Worm (Caenorhabditis elegans) whole organism, young adult: ENCODE data around the gene apn-1.

Source experiments
- B0035.1 ChIP-seq: sonication (generic microtip); optimal IDR thresholded peaks from 2 replicates; lab custom pipeline; 2016; ENCODE audit warnings: missing genetic modification characterization, mild to moderate bottlenecking, missing compliant biosample characterization, missing genotype, missing genetic modification reagents
- B0261.1 ChIP-seq: sonication (generic microtip); optimal IDR thresholded peaks from 2 replicates; lab custom pipeline; 2016; ENCODE audit warnings: mild to moderate bottlenecking, missing genetic modification characterization, moderate library complexity, missing compliant biosample characterization
- B0336.3 ChIP-seq: fragments of 200-800 bp; sonication (Bioruptor generic); IDR thresholded peaks from 2 replicates; pipeline ENCODE4 v1.3.6; 2022; ENCODE audit warnings: missing genetic modification characterization, missing compliant biosample characterization
- C17E4.6 ChIP-seq: fragments of 200-800 bp; sonication (Bioruptor generic); IDR thresholded peaks from 2 replicates; pipeline ENCODE4 v1.3.6; 2022; ENCODE audit warnings: missing genetic modification reagents, missing genetic modification characterization, missing compliant biosample characterization
- F10E7.11 ChIP-seq: sonication (generic microtip); optimal IDR thresholded peaks from 2 replicates; lab custom pipeline; 2017; ENCODE audit warnings: mild to moderate bottlenecking, missing genetic modification characterization, moderate library complexity, missing compliant biosample characterization
- F22D6.2 ChIP-seq: sonication (generic microtip); optimal IDR thresholded peaks from 2 replicates; lab custom pipeline; 2016; ENCODE audit warnings: mild to moderate bottlenecking, missing genetic modification characterization, missing compliant biosample characterization
- F52B5.7 ChIP-seq: sonication (generic microtip); optimal IDR thresholded peaks from 2 replicates; lab custom pipeline; 2016; ENCODE audit warnings: mild to moderate bottlenecking, missing genetic modification characterization, missing compliant biosample characterization
- F57C9.4 ChIP-seq: sonication (generic microtip); optimal IDR thresholded peaks from 2 replicates; lab custom pipeline; 2017; ENCODE audit warnings: mild to moderate bottlenecking, missing genetic modification characterization, missing compliant biosample characterization
- K12H6.12 ChIP-seq: fragments of 200-800 bp; sonication (Bioruptor generic); optimal IDR thresholded peaks from 2 replicates; lab custom pipeline; 2018; ENCODE audit warnings: mild to moderate bottlenecking, missing genetic modification characterization, missing compliant biosample characterization
- T07F8.4 ChIP-seq: sonication (generic microtip); optimal IDR thresholded peaks from 2 replicates; lab custom pipeline; 2016; ENCODE audit warnings: mild to moderate bottlenecking, missing genetic modification characterization, moderate library complexity, missing compliant biosample characterization
- T26A5.8 ChIP-seq: sonication (generic microtip); optimal IDR thresholded peaks from 2 replicates; lab custom pipeline; 2016; ENCODE audit warnings: missing genetic modification characterization, missing compliant biosample characterization
- Y53F4B.3 ChIP-seq: fragments of 200-800 bp; sonication (Bioruptor generic); IDR thresholded peaks from 2 replicates; pipeline ENCODE4 v1.3.6; 2022; ENCODE audit warnings: missing genetic modification reagents, missing genetic modification characterization, missing compliant biosample characterization
- Y56A3A.18 ChIP-seq: fragments of 200-800 bp; sonication (Bioruptor generic); IDR thresholded peaks from 2 replicates; pipeline ENCODE4 v1.3.6; 2022; ENCODE audit warnings: missing genetic modification reagents, missing genetic modification characterization, missing compliant biosample characterization
- Y79H2A.3 ChIP-seq: fragments of 200-800 bp; sonication (Bioruptor generic); conservative IDR thresholded peaks from 2 replicates; pipeline ENCODE4 v1.3.6; 2022; ENCODE audit warnings: missing genetic modification reagents, missing genetic modification characterization, missing compliant biosample characterization
- akir-1 ChIP-seq: fragments of 200-800 bp; sonication (Bioruptor generic); optimal IDR thresholded peaks from 2 replicates; lab custom pipeline; 2018; ENCODE audit warnings: mild to moderate bottlenecking, missing genetic modification characterization, moderate library complexity, missing compliant biosample characterization
- atf-7 ChIP-seq: sonication (generic microtip); optimal IDR thresholded peaks from 2 replicates; lab custom pipeline; 2017; ENCODE audit warnings: mild to moderate bottlenecking, missing genetic modification characterization, missing compliant biosample characterization
- athp-1 ChIP-seq: sonication (generic microtip); optimal IDR thresholded peaks from 2 replicates; lab custom pipeline; 2017; ENCODE audit warnings: mild to moderate bottlenecking, missing genetic modification characterization, missing compliant biosample characterization
- attf-6 ChIP-seq: fragments of 200-800 bp; sonication (Bioruptor generic); IDR thresholded peaks from 2 replicates; pipeline ENCODE4 v1.3.6; 2022; ENCODE audit warnings: missing genetic modification reagents, missing genetic modification characterization, missing compliant biosample characterization
- bed-1 ChIP-seq: fragments of 200-800 bp; sonication (Bioruptor generic); IDR thresholded peaks from 2 replicates; pipeline ENCODE4 v1.3.6; 2022; ENCODE audit warnings: missing genetic modification reagents, missing genetic modification characterization, missing compliant biosample characterization
- bed-2 ChIP-seq: fragments of 200-800 bp; sonication (Bioruptor generic); IDR thresholded peaks from 2 replicates; pipeline ENCODE4 v1.3.6; 2022; ENCODE audit warnings: missing genetic modification reagents, missing genetic modification characterization, missing compliant biosample characterization
- cebp-2 ChIP-seq: fragments of 200-800 bp; sonication (Bioruptor generic); IDR thresholded peaks from 2 replicates; pipeline ENCODE4 v1.3.6; 2022; ENCODE audit warnings: missing genetic modification characterization, missing compliant biosample characterization
- ceh-100 ChIP-seq: fragments of 200-800 bp; sonication (Bioruptor generic); IDR thresholded peaks from 2 replicates; pipeline ENCODE4 v1.3.6; 2022; ENCODE audit warnings: missing genetic modification reagents, missing genetic modification characterization, missing compliant biosample characterization
- ceh-79 ChIP-seq: sonication (generic microtip); optimal IDR thresholded peaks from 2 replicates; lab custom pipeline; 2017; ENCODE audit warnings: mild to moderate bottlenecking, missing genetic modification characterization, missing compliant biosample characterization
- chd-7 ChIP-seq: sonication (generic microtip); optimal IDR thresholded peaks from 2 replicates; lab custom pipeline; 2016; ENCODE audit warnings: mild to moderate bottlenecking, missing genetic modification characterization, moderate library complexity, missing compliant biosample characterization
- die-1 ChIP-seq: sonication (generic microtip); optimal IDR thresholded peaks from 2 replicates; lab custom pipeline; 2016; ENCODE audit warnings: missing genotype, mild to moderate bottlenecking, missing genetic modification characterization, missing compliant biosample characterization
- dox-1 ChIP-seq: fragments of 200-800 bp; sonication (Bioruptor generic); IDR thresholded peaks from 2 replicates; pipeline ENCODE4 v1.3.6; 2022; ENCODE audit warnings: missing genetic modification reagents, missing genetic modification characterization, missing compliant biosample characterization
- dpff-1 ChIP-seq: sonication (generic microtip); optimal IDR thresholded peaks from 2 replicates; lab custom pipeline; 2017; ENCODE audit warnings: mild to moderate bottlenecking, missing genetic modification characterization, missing compliant biosample characterization
- dpl-1 ChIP-seq: fragments of 150-350 bp; optimal IDR thresholded peaks from 2 replicates; lab custom pipeline; 2014; ENCODE audit warnings: missing biosample characterization, missing genetic modification reagents, missing genetic modification characterization
- efl-1 ChIP-seq: fragments of 150-350 bp; optimal IDR thresholded peaks from 2 replicates; lab custom pipeline; 2014; ENCODE audit warnings: missing biosample characterization, missing genetic modification reagents, missing genetic modification characterization
- egl-44 ChIP-seq: fragments of 200-800 bp; sonication (Bioruptor generic); IDR thresholded peaks from 2 replicates; pipeline ENCODE4 v1.3.6; 2022; ENCODE audit warnings: missing genetic modification reagents, missing genetic modification characterization, missing compliant biosample characterization
- ets-4 ChIP-seq: fragments of 200-800 bp; sonication (Bioruptor generic); optimal IDR thresholded peaks from 2 replicates; lab custom pipeline; 2018; ENCODE audit warnings: mild to moderate bottlenecking, missing genetic modification characterization, missing compliant biosample characterization
- gei-17 ChIP-seq: fragments of 200-800 bp; sonication (Bioruptor generic); optimal IDR thresholded peaks from 2 replicates; lab custom pipeline; 2018; ENCODE audit warnings: mild to moderate bottlenecking, missing genetic modification characterization, missing compliant biosample characterization
- lag-1 ChIP-seq: fragments of 200-800 bp; sonication (Bioruptor generic); IDR thresholded peaks from 2 replicates; pipeline ENCODE4 v1.3.6; 2022; ENCODE audit warnings: missing genetic modification reagents, missing genetic modification characterization, missing compliant biosample characterization
- let-607 ChIP-seq, 2 experiments: fragments of 200-800 bp in 1 of 2; sonication (Bioruptor generic) in 1 of 2; sonication (generic microtip) in 1 of 2; optimal IDR thresholded peaks; 2 replicates each; lab custom pipeline; 2016 to 2018; ENCODE audit warnings: mild to moderate bottlenecking in 2 of 2, missing compliant biosample characterization in 2 of 2, missing genetic modification characterization in 2 of 2, moderate library complexity in 2 of 2, missing genotype in 1 of 2
- lin-54 ChIP-seq: fragments of 200-800 bp; sonication (Bioruptor generic); optimal IDR thresholded peaks from 2 replicates; lab custom pipeline; 2018; ENCODE audit warnings: mild to moderate bottlenecking, missing genetic modification characterization, missing compliant biosample characterization
- mes-4 ChIP-seq: sonication (generic microtip); optimal IDR thresholded peaks from 2 replicates; lab custom pipeline; 2016; ENCODE audit warnings: missing genotype, missing genetic modification characterization, missing compliant biosample characterization
- mxl-1 ChIP-seq: sonication (generic microtip); optimal IDR thresholded peaks from 2 replicates; lab custom pipeline; 2016; ENCODE audit warnings: missing genetic modification characterization, missing compliant biosample characterization
- nfya-2 ChIP-seq: fragments of 200-800 bp; sonication (Bioruptor generic); IDR thresholded peaks from 2 replicates; pipeline ENCODE4 v1.3.6; 2022; ENCODE audit warnings: missing genetic modification reagents, missing genetic modification characterization, missing compliant biosample characterization
- nhr-27 ChIP-seq: fragments of 200-800 bp; sonication (Bioruptor generic); optimal IDR thresholded peaks from 2 replicates; lab custom pipeline; 2018; ENCODE audit warnings: mild to moderate bottlenecking, missing genetic modification characterization, moderate library complexity, missing compliant biosample characterization
- nhr-80 ChIP-seq: sonication (generic microtip); optimal IDR thresholded peaks from 2 replicates; lab custom pipeline; 2016; ENCODE audit warnings: missing genetic modification characterization, missing compliant biosample characterization
- nhr-90 ChIP-seq: sonication (generic microtip); optimal IDR thresholded peaks from 2 replicates; lab custom pipeline; 2016; ENCODE audit warnings: missing genotype, mild to moderate bottlenecking, missing genetic modification characterization, missing compliant biosample characterization
- pha-4 ChIP-seq: fragments of 150-350 bp; sonication (generic microtip); optimal IDR thresholded peaks from 2 replicates; lab custom pipeline; 2014; ENCODE audit warnings: missing biosample characterization, missing genetic modification reagents, missing genetic modification characterization
- rcor-1 ChIP-seq: fragments of 200-800 bp; sonication (Bioruptor generic); IDR thresholded peaks from 2 replicates; pipeline ENCODE4 v1.3.6; 2022; ENCODE audit warnings: missing genetic modification reagents, missing genetic modification characterization, missing compliant biosample characterization
- rpc-1 ChIP-seq, 2 experiments: fragments of 150-350 bp in 1 of 2; sonication (generic microtip) in 1 of 2; optimal IDR thresholded peaks; 2 replicates each; lab custom pipeline; 2014 to 2018; ENCODE audit warnings: missing biosample characterization in 1 of 2, missing genetic modification characterization in 1 of 2, missing genetic modification reagents in 1 of 2, missing genotype in 1 of 2
- sea-2 ChIP-seq: fragments of 200-800 bp; sonication (Bioruptor generic); IDR thresholded peaks from 2 replicates; pipeline ENCODE4 v1.3.6; 2022; ENCODE audit warnings: missing genetic modification characterization, missing compliant biosample characterization
- tlf-1 ChIP-seq: fragments of 200-800 bp; sonication (Bioruptor generic); optimal IDR thresholded peaks from 2 replicates; lab custom pipeline; 2018; ENCODE audit warnings: mild to moderate bottlenecking, missing genetic modification characterization, missing compliant biosample characterization
- xnd-1 ChIP-seq: sonication (generic microtip); optimal IDR thresholded peaks from 2 replicates; lab custom pipeline; 2016; ENCODE audit warnings: missing genotype, missing genetic modification reagents, missing genetic modification characterization, missing compliant biosample characterization
- zfh-2 ChIP-seq: fragments of 200-800 bp; sonication (Bioruptor generic); conservative IDR thresholded peaks from 2 replicates; pipeline ENCODE4 v1.3.6; 2022; ENCODE audit warnings: missing genetic modification reagents, missing genetic modification characterization, missing compliant biosample characterization
- zim-3 ChIP-seq: sonication (generic microtip); optimal IDR thresholded peaks from 2 replicates; lab custom pipeline; 2017; ENCODE audit warnings: mild to moderate bottlenecking, missing genetic modification characterization, moderate library complexity, missing compliant biosample characterization
- ztf-3 ChIP-seq: fragments of 200-800 bp; sonication (Bioruptor generic); optimal IDR thresholded peaks from 2 replicates; lab custom pipeline; 2018; ENCODE audit warnings: mild to moderate bottlenecking, missing genetic modification characterization, missing compliant biosample characterization

Gene apn-1

ce11 chrII:8028246-8028694 is 19.1 kb upstream of the apn-1 start:
- TF ChIP-seq nhr-80 (tag; lab: Kevin White, UChicago) (peak; percentile 98), atf-7 (tag; lab: Kevin White, UChicago) (peak; percentile 83), T26A5.8 (peak; percentile 18), pha-4 (no peak), nhr-27 (tag; lab: Kevin White, UChicago) (no peak), egl-44 (no peak), dox-1 (GFP tag; lab: Robert Waterston, UW) (peak; percentile 94), ztf-3 (peak; percentile 22), ceh-100 (peak; percentile 69), rpc-1 (optimal IDR thresholded peaks at IDR 0.05; lab: Kevin White, UChicago) (no peak), rpc-1 (tag; optimal IDR thresholded peaks at IDR 0.05; lab: Kevin White, UChicago) (no peak), nhr-90 (tag; lab: Kevin White, UChicago) (peak; percentile 72), lag-1 (GFP tag; lab: Robert Waterston, UW) (no peak), dpl-1 (GFP tag; lab: Kevin White, UChicago) (no peak), lin-54 (GFP tag; lab: Kevin White, UChicago) (peak; percentile 78), gei-17 (GFP tag; lab: Kevin White, UChicago) (peak; percentile 76), cebp-2 (0 out of 2 replicates have a peak, but pooled peaks have one; percentile 21), Y56A3A.18 (GFP tag; lab: Robert Waterston, UW) (no peak), attf-6 (GFP tag; lab: Robert Waterston, UW) (no peak), bed-2 (GFP tag; lab: Robert Waterston, UW) (no peak), xnd-1 (tag; lab: Kevin White, UChicago) (no peak), tlf-1 (peak; percentile 67), F52B5.7 (tag; lab: Kevin White, UChicago) (peak; percentile 81), B0336.3 (peak; percentile 90), F10E7.11 (peak; percentile 23), F22D6.2 (tag; lab: Kevin White, UChicago) (peak; percentile 70), bed-1 (GFP tag; lab: Robert Waterston, UW) (no peak), B0261.1 (tag; lab: Kevin White, UChicago) (no peak), akir-1 (peak; percentile 42), sea-2 (GFP tag; lab: Robert Waterston, UW) (0 out of 2 replicates have a peak, but pooled peaks have one; percentile 79), T07F8.4 (tag; lab: Kevin White, UChicago) (peak; percentile 46), die-1 (peak; percentile 65), C17E4.6 (GFP tag; lab: Robert Waterston, UW) (no peak), efl-1 (GFP tag; lab: Kevin White, UChicago) (peak; percentile 30), rcor-1 (GFP tag; lab: Robert Waterston, UW) (peak; percentile 61), athp-1 (peak; percentile 82), chd-7 (peak; percentile 91), F57C9.4 (tag; lab: Kevin White, UChicago) (no peak), Y53F4B.3 (GFP tag; lab: Robert Waterston, UW) (no peak), Y79H2A.3 (GFP tag; lab: Robert Waterston, UW) (no peak), B0035.1 (peak; percentile 52), K12H6.12 (tag; lab: Kevin White, UChicago) (peak; percentile 98), zim-3 (peak; percentile 47), nfya-2 (GFP tag; lab: Robert Waterston, UW) (no peak), let-607 (tag; optimal IDR thresholded peaks at IDR 0.05; lab: Kevin White, UChicago) (peak; percentile 76 to 84), dpff-1 (no peak), mes-4 (tag; lab: Kevin White, UChicago) (no peak), ets-4 (peak; percentile 15), ceh-79 (no peak), zfh-2 (GFP tag; lab: Robert Waterston, UW) (peak; percentile 100), mxl-1 (tag; lab: Kevin White, UChicago) (no peak)
